Worm (Caenorhabditis elegans) whole organism, mixed stage, embryonic: ENCODE data around the gene Y43F8C.11.

ENCODE experiments used
- M03D4.4 ChIP-seq: sonication (generic microtip); optimal IDR thresholded peaks from 2 replicates; lab custom pipeline; 2017; ENCODE audit warnings: mild to moderate bottlenecking, missing genetic modification characterization, missing compliant biosample characterization
- elt-3 ChIP-seq: fragments of 150-350 bp; optimal IDR thresholded peaks from 2 replicates; lab custom pipeline; 2014; ENCODE audit warnings: missing biosample characterization, missing genetic modification characterization
- lin-13 ChIP-seq: fragments of 150-350 bp; optimal IDR thresholded peaks from 2 replicates; lab custom pipeline; 2014; ENCODE audit warnings: missing biosample characterization, missing genetic modification characterization
- lsy-2 ChIP-seq: fragments of 150-350 bp; optimal IDR thresholded peaks from 2 replicates; lab custom pipeline; 2014; ENCODE audit warnings: missing biosample characterization, missing genetic modification characterization
- mab-5 ChIP-seq: fragments of 150-350 bp; optimal IDR thresholded peaks from 2 replicates; lab custom pipeline; 2014; ENCODE audit warnings: missing biosample characterization, missing genetic modification characterization
- nhr-12 ChIP-seq: fragments of 150-350 bp; optimal IDR thresholded peaks from 2 replicates; lab custom pipeline; 2014; ENCODE audit warnings: missing biosample characterization, missing genetic modification characterization
- nhr-237 ChIP-seq: fragments of 150-350 bp; optimal IDR thresholded peaks from 2 replicates; lab custom pipeline; 2014; ENCODE audit warnings: missing biosample characterization, missing genetic modification characterization
- nhr-28 ChIP-seq: fragments of 150-350 bp; optimal IDR thresholded peaks from 2 replicates; lab custom pipeline; 2014; ENCODE audit warnings: missing biosample characterization, missing genetic modification characterization
- pha-4 ChIP-seq: fragments of 150-350 bp; optimal IDR thresholded peaks from 2 replicates; lab custom pipeline; 2018; ENCODE audit warnings: missing biosample characterization, missing genetic modification reagents, missing genetic modification characterization
- snpc-4 ChIP-seq: fragments of 150-350 bp; optimal IDR thresholded peaks from 2 replicates; lab custom pipeline; 2014; ENCODE audit warnings: missing biosample characterization, missing genetic modification characterization
- sptf-1 ChIP-seq: sonication (generic microtip); optimal IDR thresholded peaks from 2 replicates; lab custom pipeline; 2017; ENCODE audit warnings: mild to moderate bottlenecking, missing genetic modification characterization, moderate library complexity, missing compliant biosample characterization
- unc-39 ChIP-seq: fragments of 150-350 bp; optimal IDR thresholded peaks from 2 replicates; lab custom pipeline; 2014; ENCODE audit warnings: missing biosample characterization, missing genetic modification characterization
- ztf-11 ChIP-seq: fragments of 150-350 bp; optimal IDR thresholded peaks from 2 replicates; lab custom pipeline; 2014; ENCODE audit warnings: missing biosample characterization, missing genetic modification characterization

DNA sequence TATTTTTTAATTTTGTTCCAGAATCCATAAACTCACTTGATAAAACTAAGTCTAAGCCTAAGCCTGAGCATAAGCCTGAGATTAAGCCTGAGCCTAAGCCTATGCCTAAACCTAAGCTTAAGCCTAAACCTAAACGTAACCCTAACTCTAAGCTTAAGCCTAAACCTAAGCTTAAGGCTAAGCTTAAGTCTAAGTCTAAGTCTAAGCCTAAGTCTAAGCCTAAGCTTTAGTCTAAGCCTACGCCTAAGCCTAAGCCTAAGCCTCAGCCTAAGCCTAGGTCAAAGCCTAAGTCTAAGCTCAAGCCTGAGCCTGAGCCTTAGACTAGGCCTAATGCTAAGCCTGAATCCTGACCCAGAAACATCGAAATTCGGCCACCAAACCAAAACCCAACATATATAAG lies 5.5 kb upstream of the Y43F8C.11 start:
- TF ChIP-seq M03D4.4 (tag; lab: Kevin White, UChicago) (no peak), elt-3 (tag; lab: Kevin White, UChicago) (no peak), snpc-4 (no peak), nhr-12 (tag; lab: Kevin White, UChicago) (no peak), sptf-1 (tag; lab: Kevin White, UChicago) (no peak), mab-5 (no peak), lsy-2 (no peak), nhr-237 (tag; lab: Kevin White, UChicago) (no peak), unc-39 (tag; lab: Kevin White, UChicago) (no peak), lin-13 (no peak), ztf-11 (tag; lab: Kevin White, UChicago) (no peak), nhr-28 (tag; lab: Kevin White, UChicago) (no peak), pha-4 (tag; lab: Kevin White, UChicago) (no peak)
